Fruit fly (Drosophila melanogaster): Measurements from ENCODE around the gene CG32112.

DNA sequence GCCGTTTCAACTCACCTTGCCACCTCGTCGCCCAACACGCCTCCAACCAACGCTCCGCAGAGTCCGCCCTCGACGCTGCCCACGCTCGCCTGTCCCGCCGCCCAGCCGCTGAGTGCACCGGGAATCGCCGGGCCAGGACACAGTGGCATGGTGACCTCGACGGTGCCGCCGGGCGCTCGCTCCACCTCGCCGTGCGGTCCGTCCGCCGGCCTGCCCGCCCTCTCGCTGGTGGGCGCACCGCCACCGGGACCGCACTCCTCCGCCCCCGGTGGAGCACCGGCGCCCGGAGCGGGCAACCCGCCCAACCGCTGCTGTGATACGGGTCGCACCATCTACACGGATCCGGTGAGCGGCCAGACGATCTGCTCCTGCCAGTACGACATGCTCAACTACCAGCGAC, 45.0 kb upstream of the CG32112 start:
- TF ChIP-seq CTCF (optimal IDR thresholded peaks at IDR 0.05) (no peak), CG8478 (optimal IDR thresholded peaks at IDR 0.05) (no peak)

Measured in S2 (cell line).